Fruit fly (Drosophila melanogaster) whole organism, embryonic: Measurements from ENCODE around the gene CG10140.

Experiments used
- CG5245 ChIP-seq: fragments of 200-800 bp; sonication (Bioruptor generic); optimal IDR thresholded peaks from 3 replicates; lab custom pipeline; 2016; ENCODE audit warnings: missing biosample characterization, missing genetic modification characterization
- CG9797 ChIP-seq: fragments of 200-800 bp; sonication (Bioruptor generic); optimal IDR thresholded peaks from 3 replicates; lab custom pipeline; 2018; ENCODE audit warnings: missing biosample characterization, mild to moderate bottlenecking, missing genetic modification characterization
- CTCF ChIP-seq: fragments of 200-800 bp; sonication (Bioruptor generic); optimal IDR thresholded peaks from 2 replicates; lab custom pipeline; 2017; ENCODE audit warnings: missing biosample characterization, mild to moderate bottlenecking, missing genetic modification characterization, moderate library complexity
- H15 ChIP-seq: fragments of 200-800 bp; sonication (Bioruptor generic); IDR thresholded peaks from 3 replicates; pipeline ENCODE4 v1.3.6; 2022; ENCODE audit warnings: missing biosample characterization, missing genetic modification characterization
- Lhr ChIP-seq: fragments of 200-800 bp; sonication (Bioruptor generic); optimal IDR thresholded peaks from 3 replicates; lab custom pipeline; 2017; ENCODE audit warnings: mild to moderate bottlenecking, missing biosample characterization, missing genetic modification reagents, missing genetic modification characterization
- MBD-R2 ChIP-seq: fragments of 200-800 bp; sonication (Bioruptor generic); IDR thresholded peaks from 2 replicates; pipeline ENCODE4 v1.3.6; 2022; ENCODE audit warnings: missing biosample characterization, missing genetic modification characterization
- bcd ChIP-seq: fragments of 200-800 bp; sonication (Bioruptor generic); optimal IDR thresholded peaks from 2 replicates; lab custom pipeline; 2017; ENCODE audit warnings: missing biosample characterization, mild to moderate bottlenecking, missing genetic modification characterization
- cato ChIP-seq: fragments of 200-800 bp; sonication (Bioruptor generic); optimal IDR thresholded peaks from 2 replicates; lab custom pipeline; 2016; ENCODE audit warnings: missing biosample characterization, missing genetic modification characterization, borderline replicate concordance
- en ChIP-seq: fragments of 200-800 bp; sonication (Bioruptor generic); optimal IDR thresholded peaks from 2 replicates; lab custom pipeline; 2016; ENCODE audit warnings: missing biosample characterization, missing genetic modification characterization
- hb ChIP-seq: fragments of 200-800 bp; sonication (Bioruptor generic); IDR thresholded peaks from 3 replicates; pipeline ENCODE4 v1.3.6; 2022; ENCODE audit warnings: missing biosample characterization, missing genetic modification characterization; ENCODE audit not compliant: partially characterized antibody
- kni ChIP-seq: fragments of 200-800 bp; sonication (Bioruptor generic); optimal IDR thresholded peaks from 3 replicates; lab custom pipeline; 2017; ENCODE audit warnings: mild to moderate bottlenecking, missing biosample characterization, missing genetic modification reagents, missing genetic modification characterization
- pzg ChIP-seq: fragments of 200-800 bp; sonication (Bioruptor generic); optimal IDR thresholded peaks from 3 replicates; lab custom pipeline; 2018; ENCODE audit warnings: missing biosample characterization, mild to moderate bottlenecking, missing genetic modification characterization, moderate library complexity
- slbo ChIP-seq: fragments of 200-800 bp; sonication (Bioruptor generic); IDR thresholded peaks from 2 replicates; pipeline ENCODE4 v1.3.6; 2022; ENCODE audit warnings: missing biosample characterization, missing genetic modification characterization
- zen2 ChIP-seq: fragments of 200-800 bp; sonication (Bioruptor generic); IDR thresholded peaks from 3 replicates; pipeline ENCODE4 v1.3.6; 2022; ENCODE audit warnings: missing biosample characterization, missing genetic modification characterization; ENCODE audit not compliant: partially characterized antibody

Gene CG10140

dm6 chr3L:13389834-13390233 lies 50.4 kb downstream of the CG10140 start, which contains the start of gene Poc1 (continued):
- peak; percentile 22; the same call in 1 of the 2 replicates for TF ChIP-seq MBD-R2 (GFP tag; lab: Robert Waterston, UW)
- no peak for TF ChIP-seq kni
- no peak for TF ChIP-seq CG5245 (GFP tag; lab: Kevin White, UChicago)
- TF ChIP-seq H15 (GFP tag; lab: Robert Waterston, UW) = no peak
- no peak for TF ChIP-seq en (GFP tag; lab: Kevin White, UChicago)
- TF ChIP-seq pzg (GFP tag; lab: Kevin White, UChicago) = peak; percentile 90
- peak; percentile 98 for TF ChIP-seq CTCF (GFP tag; lab: Kevin White, UChicago)
- TF ChIP-seq bcd = no peak
- TF ChIP-seq cato = no peak
- no peak for TF ChIP-seq zen2 (GFP tag; lab: Robert Waterston, UW)
- peak; percentile 35; the same call in 1 of the 3 replicates for TF ChIP-seq hb (GFP tag; lab: Robert Waterston, UW)
- TF ChIP-seq slbo (GFP tag; lab: Robert Waterston, UW) = no peak
- peak; percentile 82 for TF ChIP-seq CG9797 (GFP tag; lab: Kevin White, UChicago)
- peak; percentile 79 for TF ChIP-seq Lhr (GFP tag; lab: Kevin White, UChicago)
